Worm (Caenorhabditis elegans) whole organism, L2 larva: ENCODE measurements around the gene fbxa-82.
A peak's percentile ranks its signal among the peaks of the same experiment; 100 is the strongest.

ENCODE experiments used
- C34F6.9 ChIP-seq: fragments of 150-350 bp; optimal IDR thresholded peaks from 2 replicates; lab custom pipeline; 2014; ENCODE audit warnings: missing biosample characterization, missing genetic modification characterization
- F13H6.1 ChIP-seq: sonication (generic microtip); optimal IDR thresholded peaks from 2 replicates; lab custom pipeline; 2016; ENCODE audit warnings: missing genetic modification characterization, missing compliant biosample characterization
- R02D3.7 ChIP-seq: fragments of 150-350 bp; optimal IDR thresholded peaks from 2 replicates; lab custom pipeline; 2014; ENCODE audit warnings: missing biosample characterization, missing genetic modification characterization
- Y55F3AM.14 ChIP-seq: fragments of 200-800 bp; sonication (Bioruptor generic); optimal IDR thresholded peaks from 2 replicates; lab custom pipeline; 2018; ENCODE audit warnings: mild to moderate bottlenecking, missing genetic modification characterization, missing compliant biosample characterization
- ZK546.5 ChIP-seq: sonication (generic microtip); optimal IDR thresholded peaks from 2 replicates; lab custom pipeline; 2017; ENCODE audit warnings: missing biosample characterization, missing genetic modification characterization
- aly-2 ChIP-seq: fragments of 150-350 bp; optimal IDR thresholded peaks from 2 replicates; lab custom pipeline; 2014; ENCODE audit warnings: missing biosample characterization, missing genetic modification characterization
- ama-1 ChIP-seq: fragments of 150-350 bp; optimal IDR thresholded peaks from 2 replicates; lab custom pipeline; 2018; ENCODE audit warnings: inconsistent platforms
- ceh-82 ChIP-seq: fragments of 150-350 bp; optimal IDR thresholded peaks from 2 replicates; lab custom pipeline; 2014; ENCODE audit warnings: missing biosample characterization, missing genetic modification characterization
- dmd-4 ChIP-seq: sonication (generic microtip); optimal IDR thresholded peaks from 2 replicates; lab custom pipeline; 2017; ENCODE audit warnings: missing biosample characterization, missing genetic modification characterization
- egl-27 ChIP-seq: sonication (generic microtip); optimal IDR thresholded peaks from 3 replicates; lab custom pipeline; 2017; ENCODE audit warnings: missing biosample characterization, missing genetic modification reagents, missing genetic modification characterization
- elt-1 ChIP-seq: fragments of 150-350 bp; optimal IDR thresholded peaks from 2 replicates; lab custom pipeline; 2014; ENCODE audit warnings: missing biosample characterization, missing genetic modification characterization
- elt-3 ChIP-seq: sonication (generic microtip); optimal IDR thresholded peaks from 2 replicates; lab custom pipeline; 2017; ENCODE audit warnings: missing biosample characterization, missing genetic modification characterization
- gmeb-1 ChIP-seq: fragments of 150-350 bp; optimal IDR thresholded peaks from 2 replicates; lab custom pipeline; 2014; ENCODE audit warnings: missing biosample characterization, missing genetic modification characterization
- lin-11 ChIP-seq: fragments of 150-350 bp; sonication (generic microtip); optimal IDR thresholded peaks from 2 replicates; lab custom pipeline; 2014; ENCODE audit warnings: missing biosample characterization, missing genetic modification characterization, inconsistent platforms, mixed read lengths
- lin-13 ChIP-seq: fragments of 150-350 bp; optimal IDR thresholded peaks from 2 replicates; lab custom pipeline; 2014; ENCODE audit warnings: missing biosample characterization, missing genetic modification reagents, missing genetic modification characterization
- lin-39 ChIP-seq: fragments of 150-350 bp; optimal IDR thresholded peaks from 2 replicates; lab custom pipeline; 2014; ENCODE audit warnings: missing biosample characterization, missing genetic modification reagents, missing genetic modification characterization
- lsy-2 ChIP-seq, 2 experiments: fragments of 150-350 bp in 1 of 2; sonication (generic microtip) in 1 of 2; optimal IDR thresholded peaks; 2 replicates each; lab custom pipeline; 2014 to 2017; ENCODE audit warnings: missing biosample characterization in 2 of 2, missing genetic modification characterization in 2 of 2
- mab-5 ChIP-seq: fragments of 150-350 bp; optimal IDR thresholded peaks from 2 replicates; lab custom pipeline; 2014; ENCODE audit warnings: missing biosample characterization, missing genetic modification characterization
- mbf-1 ChIP-seq: sonication (generic microtip); optimal IDR thresholded peaks from 2 replicates; lab custom pipeline; 2017; ENCODE audit warnings: missing biosample characterization, missing genetic modification characterization
- mdl-1 ChIP-seq, 2 experiments: fragments of 150-350 bp in 1 of 2; sonication (generic microtip) in 1 of 2; optimal IDR thresholded peaks; 2 replicates each; lab custom pipeline; 2017; ENCODE audit warnings: missing biosample characterization in 2 of 2, missing genetic modification characterization in 2 of 2
- nhr-11 ChIP-seq: fragments of 150-350 bp; optimal IDR thresholded peaks from 2 replicates; lab custom pipeline; 2014; ENCODE audit warnings: missing biosample characterization, missing genetic modification characterization
- nhr-12 ChIP-seq: fragments of 150-350 bp; optimal IDR thresholded peaks from 2 replicates; lab custom pipeline; 2014; ENCODE audit warnings: missing biosample characterization, missing genetic modification characterization
- nhr-129 ChIP-seq: fragments of 150-350 bp; optimal IDR thresholded peaks from 2 replicates; lab custom pipeline; 2014; ENCODE audit warnings: missing biosample characterization, missing genetic modification characterization
- nhr-21 ChIP-seq: fragments of 150-350 bp; optimal IDR thresholded peaks from 2 replicates; lab custom pipeline; 2014; ENCODE audit warnings: missing biosample characterization, missing genetic modification characterization
- nhr-23 ChIP-seq: fragments of 150-350 bp; optimal IDR thresholded peaks from 2 replicates; lab custom pipeline; 2014; ENCODE audit warnings: missing biosample characterization, missing genetic modification reagents, missing genetic modification characterization
- nhr-237 ChIP-seq: fragments of 150-350 bp; optimal IDR thresholded peaks from 2 replicates; lab custom pipeline; 2014; ENCODE audit warnings: missing biosample characterization, missing genetic modification characterization
- nhr-25 ChIP-seq: fragments of 150-350 bp; sonication (generic microtip); optimal IDR thresholded peaks from 3 replicates; lab custom pipeline; 2014; ENCODE audit warnings: missing biosample characterization, missing genetic modification characterization
- nhr-77 ChIP-seq: fragments of 150-350 bp; optimal IDR thresholded peaks from 2 replicates; lab custom pipeline; 2014; ENCODE audit warnings: missing biosample characterization, missing genetic modification characterization
- peb-1 ChIP-seq: fragments of 150-350 bp; optimal IDR thresholded peaks from 2 replicates; lab custom pipeline; 2014; ENCODE audit warnings: missing biosample characterization, missing genetic modification characterization
- skn-1 ChIP-seq: sonication (generic microtip); optimal IDR thresholded peaks from 2 replicates; lab custom pipeline; 2017; ENCODE audit warnings: missing biosample characterization, missing genetic modification characterization
- sma-9 ChIP-seq, 2 experiments: fragments of 150-350 bp in 1 of 2; sonication (generic microtip) in 1 of 2; optimal IDR thresholded peaks; 2 replicates each; lab custom pipeline; 2014 to 2016; ENCODE audit warnings: missing genetic modification characterization in 2 of 2, mild to moderate bottlenecking in 1 of 2, missing biosample characterization in 1 of 2, missing compliant biosample characterization in 1 of 2, missing genetic modification reagents in 1 of 2, moderate library complexity in 1 of 2
- unc-39 ChIP-seq: fragments of 150-350 bp; optimal IDR thresholded peaks from 2 replicates; lab custom pipeline; 2014; ENCODE audit warnings: missing biosample characterization, missing genetic modification characterization
- unc-55 ChIP-seq: fragments of 150-350 bp; sonication (generic microtip); optimal IDR thresholded peaks from 3 replicates; lab custom pipeline; 2014; ENCODE audit warnings: missing biosample characterization, missing genetic modification reagents, missing genetic modification characterization
- unc-62 ChIP-seq: fragments of 150-350 bp; optimal IDR thresholded peaks from 2 replicates; lab custom pipeline; 2014; ENCODE audit warnings: missing biosample characterization, missing genetic modification reagents, missing genetic modification characterization
- ztf-1 ChIP-seq: fragments of 200-800 bp; sonication (Bioruptor generic); conservative IDR thresholded peaks from 2 replicates; pipeline ENCODE4 v1.3.6; 2022; ENCODE audit warnings: missing genetic modification characterization, missing compliant biosample characterization
- ztf-11 ChIP-seq: sonication (generic microtip); optimal IDR thresholded peaks from 2 replicates; lab custom pipeline; 2017; ENCODE audit warnings: missing biosample characterization, missing genetic modification characterization
- ztf-4 ChIP-seq: fragments of 150-350 bp; optimal IDR thresholded peaks from 2 replicates; lab custom pipeline; 2014; ENCODE audit warnings: missing biosample characterization, missing genetic modification characterization

Gene fbxa-82

ce11 chrV:15020732-15021131 lies 31.6 kb downstream of the fbxa-82 start, which contains the start of gene F14H8.5:
Gene F14H8.5 (plus strand): TSS chrV:15021032.
- TF ChIP-seq nhr-11 (tag; lab: Kevin White, UChicago) (no peak), skn-1 (tag; lab: Kevin White, UChicago) (no peak), ztf-4 (tag; lab: Kevin White, UChicago) (no peak), mbf-1 (tag; lab: Kevin White, UChicago) (no peak), nhr-12 (tag; lab: Kevin White, UChicago) (no peak), unc-55 (no peak), sma-9 (GFP tag; optimal IDR thresholded peaks at IDR 0.05; lab: Kevin White, UChicago) (no peak), sma-9 (tag; optimal IDR thresholded peaks at IDR 0.05; lab: Kevin White, UChicago) (no peak), gmeb-1 (tag; lab: Kevin White, UChicago) (no peak), ceh-82 (tag; lab: Kevin White, UChicago) (no peak), lin-39 (tag; lab: Kevin White, UChicago) (no peak), nhr-129 (tag; lab: Kevin White, UChicago) (no peak)

DNA sequence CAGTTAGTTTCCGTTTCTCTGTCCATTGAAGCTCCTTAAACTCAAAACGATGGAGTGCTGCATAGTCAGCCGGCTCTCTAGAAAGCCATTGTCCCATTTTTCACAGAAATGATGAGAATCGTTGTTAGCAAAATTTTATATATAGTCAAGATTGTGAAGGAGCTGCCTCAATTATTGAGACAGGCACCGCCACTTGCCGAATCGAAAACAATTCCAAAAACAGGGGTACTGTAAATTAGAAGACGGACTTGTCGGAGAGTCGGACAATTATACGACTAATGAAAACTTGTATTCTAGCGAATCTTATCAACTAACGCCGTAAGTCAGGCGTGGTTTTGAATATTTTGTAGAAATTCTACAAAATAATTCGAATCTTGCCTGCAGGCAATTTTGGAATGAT lies 32.1 kb downstream of the fbxa-82 start, which contains the start of gene F14H8.2:
TSS of gene F14H8.2 (minus strand) at position 101 of the 400 bp plus-strand sequence.
- TF ChIP-seq ceh-82 (tag; lab: Kevin White, UChicago) (no peak), ztf-4 (tag; lab: Kevin White, UChicago) (no peak), mdl-1 (tag; optimal IDR thresholded peaks at IDR 0.05; lab: Kevin White, UChicago) (no peak), egl-27 (tag; lab: Kevin White, UChicago) (no peak), mbf-1 (tag; lab: Kevin White, UChicago) (no peak), R02D3.7 (tag; lab: Kevin White, UChicago) (no peak), ztf-1 (GFP tag; lab: Robert Waterston, UW) (no peak), aly-2 (tag; lab: Kevin White, UChicago) (no peak), gmeb-1 (tag; lab: Kevin White, UChicago) (no peak), C34F6.9 (no peak), elt-1 (tag; lab: Kevin White, UChicago) (no peak), mab-5 (no peak), nhr-11 (tag; lab: Kevin White, UChicago) (no peak), ZK546.5 (no peak), peb-1 (tag; lab: Kevin White, UChicago) (no peak), nhr-77 (tag; lab: Kevin White, UChicago) (no peak)

DNA sequence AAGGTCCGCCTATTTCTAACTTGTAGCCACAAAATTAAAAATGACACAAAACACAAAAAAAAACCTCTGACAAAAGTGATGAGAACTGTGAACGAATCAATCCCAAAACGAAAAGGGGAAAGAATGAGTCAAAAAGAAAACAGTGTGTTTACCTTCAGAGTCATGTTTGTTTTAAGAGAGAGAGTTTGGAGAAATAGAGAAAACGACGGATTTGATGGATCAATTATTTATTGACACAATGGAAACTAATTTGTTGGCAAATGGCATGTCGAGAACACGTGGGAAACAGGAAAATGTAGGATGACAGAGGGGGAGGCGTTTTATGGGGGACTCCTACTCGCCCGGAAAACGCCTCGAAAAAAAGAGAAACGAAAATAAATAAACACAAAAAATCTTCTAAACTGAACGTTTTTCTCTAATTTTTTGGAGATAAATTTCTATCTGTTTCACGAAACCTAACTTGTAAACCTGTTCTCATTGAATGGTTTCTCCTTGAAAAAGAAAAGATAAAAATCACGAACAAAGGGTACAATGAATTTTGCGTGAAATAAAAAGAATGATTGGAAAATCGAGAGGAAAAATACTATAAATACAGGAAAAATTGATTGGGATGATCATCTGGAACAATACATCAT lies 35.4 kb downstream of the fbxa-82 start:
- TF ChIP-seq unc-62 (no peak), nhr-129 (tag; lab: Kevin White, UChicago) (peak; percentile 31), dmd-4 (tag; lab: Kevin White, UChicago) (no peak), F13H6.1 (peak; percentile 4), lin-39 (tag; lab: Kevin White, UChicago) (no peak), ceh-82 (tag; lab: Kevin White, UChicago) (no peak), lin-11 (no peak), C34F6.9 (no peak), nhr-11 (tag; lab: Kevin White, UChicago) (no peak), ama-1 (no peak)
- TF ChIP-seq, all 48 proteins: peak for 2

DNA sequence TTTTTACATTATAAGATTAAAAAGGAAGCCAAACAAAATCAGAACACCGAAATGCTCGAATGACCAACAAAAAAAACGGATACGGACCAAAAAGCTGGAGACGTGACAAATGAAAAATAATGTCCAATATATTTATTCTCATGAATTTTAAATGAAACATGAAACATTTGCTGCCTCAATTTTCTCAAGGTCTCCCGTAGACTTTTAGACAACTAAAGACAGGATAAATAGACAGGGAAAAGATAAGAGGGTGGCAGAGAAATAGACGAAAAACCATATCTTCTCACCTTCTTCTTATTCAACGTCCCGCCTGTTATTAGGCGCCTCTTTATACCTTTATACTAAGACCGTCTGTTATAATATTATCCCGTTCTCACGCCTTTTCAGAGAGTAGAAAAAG lies 36.5 kb downstream of the fbxa-82 start:
- TF ChIP-seq nhr-11 (tag; lab: Kevin White, UChicago) (no peak), sma-9 (GFP tag; optimal IDR thresholded peaks at IDR 0.05; lab: Kevin White, UChicago) (peak; percentile 33), sma-9 (tag; optimal IDR thresholded peaks at IDR 0.05; lab: Kevin White, UChicago) (no peak)

- TF ChIP-seq dmd-4 (tag; lab: Kevin White, UChicago): no peak
- no peak for TF ChIP-seq ZK546.5
- TF ChIP-seq lin-13 (GFP tag; lab: Kevin White, UChicago): no peak
- TF ChIP-seq mab-5: no peak
- TF ChIP-seq ztf-1 (GFP tag; lab: Robert Waterston, UW): no peak
- no peak for TF ChIP-seq peb-1 (tag; lab: Kevin White, UChicago)
- no peak for TF ChIP-seq unc-55
- no peak for TF ChIP-seq unc-39
Observed at ce11 chrV:15014164-15014563, 38.2 kb downstream of the fbxa-82 start, which contains the start of gene obr-2. Gene obr-2 (minus strand): TSS chrV:15014264.

DNA sequence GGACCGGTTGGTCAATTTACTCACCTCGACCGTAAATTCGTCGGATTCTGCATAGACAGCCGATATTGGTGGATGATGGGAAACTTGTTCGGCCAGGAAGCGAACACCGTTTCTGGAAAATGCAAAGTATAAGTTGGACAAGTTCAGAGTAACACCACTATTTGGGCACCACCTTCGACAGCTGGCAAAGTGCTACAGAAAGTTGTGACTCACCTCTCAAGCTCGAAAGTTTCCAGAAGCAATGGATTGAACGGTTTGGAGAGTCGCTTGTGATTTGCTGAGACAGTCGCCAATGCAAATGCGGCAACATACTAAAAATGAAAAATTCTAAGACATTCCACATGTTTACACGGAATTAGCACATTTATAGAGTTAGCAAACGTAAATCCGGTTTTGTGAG lies 39.0 kb downstream of the fbxa-82 start:
- TF ChIP-seq nhr-237 (tag; lab: Kevin White, UChicago): no peak
- no peak for TF ChIP-seq mbf-1 (tag; lab: Kevin White, UChicago)
- TF ChIP-seq ztf-1 (GFP tag; lab: Robert Waterston, UW): no peak
- TF ChIP-seq ztf-11 (tag; lab: Kevin White, UChicago): no peak
- TF ChIP-seq nhr-129 (tag; lab: Kevin White, UChicago): no peak
- no peak for TF ChIP-seq nhr-21
- TF ChIP-seq lin-11: no peak
- TF ChIP-seq elt-3 (tag; lab: Kevin White, UChicago): no peak
- TF ChIP-seq ztf-4 (tag; lab: Kevin White, UChicago): no peak
- TF ChIP-seq Y55F3AM.14 (GFP tag; lab: Kevin White, UChicago): no peak
- TF ChIP-seq egl-27 (tag; lab: Kevin White, UChicago): no peak
- TF ChIP-seq nhr-12 (tag; lab: Kevin White, UChicago): no peak
- no peak for TF ChIP-seq ama-1
- no peak for TF ChIP-seq nhr-23 (tag; lab: Kevin White, UChicago)
- no peak for TF ChIP-seq nhr-25 (tag; lab: Kevin White, UChicago)
- TF ChIP-seq lsy-2 (tag; optimal IDR thresholded peaks at IDR 0.05; lab: Kevin White, UChicago): no peak
- no peak for TF ChIP-seq peb-1 (tag; lab: Kevin White, UChicago)
